Fruit fly (Drosophila melanogaster) whole organism, wandering third instar larva: Measurements from ENCODE around the gene Fur1.

ENCODE experiments used
- Abd-B ChIP-seq: fragments of >200 bp; optimal IDR thresholded peaks from 2 replicates; lab custom pipeline; 2017; ENCODE audit warnings: missing biosample characterization, missing genetic modification characterization
- HLH106 ChIP-seq: fragments of 200-800 bp; optimal IDR thresholded peaks from 3 replicates; lab custom pipeline; 2019; ENCODE audit warnings: missing biosample characterization, mild to moderate bottlenecking, missing genetic modification characterization, moderate library complexity
- Hnf4 ChIP-seq: fragments of 200-800 bp; sonication (Bioruptor generic); optimal IDR thresholded peaks from 2 replicates; lab custom pipeline; 2016; ENCODE audit warnings: missing biosample characterization, mild to moderate bottlenecking, missing genetic modification characterization
- Rel ChIP-seq, 2 experiments: fragments of 200-800 bp; sonication (Bioruptor generic) in 1 of 2; optimal IDR thresholded peaks; 2 replicates in 1 of 2; 3 replicates in 1 of 2; lab custom pipeline; 2016 to 2019; ENCODE audit warnings: mild to moderate bottlenecking in 2 of 2, missing biosample characterization in 2 of 2, missing genetic modification characterization in 2 of 2, moderate library complexity in 1 of 2
- pan ChIP-seq: fragments of >200 bp; optimal IDR thresholded peaks from 2 replicates; lab custom pipeline; 2017
- rgr ChIP-seq: fragments of 200-800 bp; sonication (Bioruptor generic); optimal IDR thresholded peaks from 3 replicates; lab custom pipeline; 2016; ENCODE audit warnings: missing biosample characterization, mild to moderate bottlenecking, missing genetic modification characterization
- sv ChIP-seq: fragments of 200-800 bp; sonication (Bioruptor generic); optimal IDR thresholded peaks from 3 replicates; lab custom pipeline; 2016; ENCODE audit warnings: missing biosample characterization, missing genetic modification characterization

- no peak for TF ChIP-seq Hnf4 (GFP tag; lab: Kevin White, UChicago)
- TF ChIP-seq sv (GFP tag; lab: Kevin White, UChicago) = peak; percentile 33
- peak; percentile 29 for TF ChIP-seq Rel (GFP tag; optimal IDR thresholded peaks at IDR 0.05; lab: Kevin White, UChicago)
- TF ChIP-seq Rel (tag; optimal IDR thresholded peaks at IDR 0.05; lab: Kevin White, UChicago) = no peak
- no peak for TF ChIP-seq pan (lab: Kevin White, UChicago)
- no peak for TF ChIP-seq Abd-B
- no peak for TF ChIP-seq rgr (GFP tag; lab: Kevin White, UChicago)
- no peak for TF ChIP-seq HLH106 (tag; lab: Kevin White, UChicago)
Observed at dm6 chr3R:25490375-25490774, 17.5 kb upstream of the Fur1 start.
